Fruit fly (Drosophila melanogaster) Kc167 (cell line): ENCODE measurements around the gene CG9932.

Experiments
- Myc ChIP-seq: fragments of >200 bp; optimal IDR thresholded peaks from 2 replicates; lab custom pipeline; 2017; ENCODE audit warnings: missing external identifiers
- Sin3A ChIP-seq: fragments of >200 bp; optimal IDR thresholded peaks from 2 replicates; lab custom pipeline; 2018; ENCODE audit warnings: missing external identifiers
- h ChIP-seq: fragments of >200 bp; optimal IDR thresholded peaks from 3 replicates; lab custom pipeline; 2018; ENCODE audit warnings: missing external identifiers
- insv ChIP-seq: fragments of >200 bp; optimal IDR thresholded peaks from 3 replicates; lab custom pipeline; 2018; ENCODE audit warnings: missing external identifiers
- psq ChIP-seq: fragments of >200 bp; optimal IDR thresholded peaks from 2 replicates; lab custom pipeline; 2017; ENCODE audit warnings: missing external identifiers
- ttk ChIP-seq: sonication (Bioruptor generic); optimal IDR thresholded peaks from 2 replicates; lab custom pipeline; 2017; ENCODE audit warnings: missing external identifiers

The CG9932 gene

dm6 chr2L:13060037-13060537 lies at the start of gene CG9932:
CG9932 (minus strand) TSS chr2L:13060140.
- TF ChIP-seq psq (lab: Kevin White, UChicago) (no peak), insv (peak; percentile 80)

- TF ChIP-seq Myc (lab: Kevin White, UChicago) (no peak), ttk (no peak), h (lab: Kevin White, UChicago) (no peak), insv (no peak), Sin3A (no peak), psq (lab: Kevin White, UChicago) (no peak)
Measured at dm6 chr2L:13106507-13106906, 46.6 kb upstream of the CG9932 start, which contains the start of gene Ttc30. Ttc30 (plus strand) TSS chr2L:13106807.

dm6 chr2L:13104800-13105199 lies 44.9 kb upstream of the CG9932 start:
- no peak for TF ChIP-seq h (lab: Kevin White, UChicago)
- no peak for TF ChIP-seq psq (lab: Kevin White, UChicago)
- no peak for TF ChIP-seq insv
- TF ChIP-seq Sin3A: no peak
- no peak for TF ChIP-seq Myc (lab: Kevin White, UChicago)
- no peak for TF ChIP-seq ttk

- no peak for TF ChIP-seq psq (lab: Kevin White, UChicago)
- no peak for TF ChIP-seq h (lab: Kevin White, UChicago)
- TF ChIP-seq ttk: no peak
- TF ChIP-seq Sin3A: no peak
- no peak for TF ChIP-seq Myc (lab: Kevin White, UChicago)
- no peak for TF ChIP-seq insv
Measured at dm6 chr2L:13101477-13101876, 41.5 kb upstream of the CG9932 start.

dm6 chr2L:13098301-13098700 lies 38.4 kb upstream of the CG9932 start:
- no peak for TF ChIP-seq h (lab: Kevin White, UChicago)
- TF ChIP-seq ttk: no peak
- no peak for TF ChIP-seq Myc (lab: Kevin White, UChicago)

dm6 chr2L:13097200-13097599 lies 37.3 kb upstream of the CG9932 start:
- TF ChIP-seq h (lab: Kevin White, UChicago): no peak
- TF ChIP-seq ttk: no peak
- TF ChIP-seq Sin3A: no peak
- no peak for TF ChIP-seq insv
- TF ChIP-seq Myc (lab: Kevin White, UChicago): no peak
- no peak for TF ChIP-seq psq (lab: Kevin White, UChicago)

dm6 chr2L:13095805-13096204 lies 35.9 kb upstream of the CG9932 start:
- TF ChIP-seq h (lab: Kevin White, UChicago) (no peak), Sin3A (no peak), insv (no peak), psq (lab: Kevin White, UChicago) (no peak), ttk (no peak), Myc (lab: Kevin White, UChicago) (no peak)

dm6 chr2L:13088550-13088949 lies 28.6 kb upstream of the CG9932 start:
- TF ChIP-seq Myc (lab: Kevin White, UChicago): no peak
- TF ChIP-seq h (lab: Kevin White, UChicago): no peak
- no peak for TF ChIP-seq ttk
- TF ChIP-seq insv: no peak
- no peak for TF ChIP-seq psq (lab: Kevin White, UChicago)
- no peak for TF ChIP-seq Sin3A

dm6 chr2L:13086712-13087111 lies 26.8 kb upstream of the CG9932 start:
- TF ChIP-seq ttk: no peak

dm6 chr2L:13083423-13084079 lies 23.6 kb upstream of the CG9932 start:
- no peak for TF ChIP-seq Sin3A

dm6 chr2L:13082177-13082576 lies 22.2 kb upstream of the CG9932 start:
- TF ChIP-seq Myc (lab: Kevin White, UChicago) (no peak), h (lab: Kevin White, UChicago) (no peak), insv (no peak), Sin3A (no peak), psq (lab: Kevin White, UChicago) (no peak), ttk (no peak)

- TF ChIP-seq insv (no peak), Sin3A (no peak), psq (lab: Kevin White, UChicago) (no peak), ttk (no peak), Myc (lab: Kevin White, UChicago) (no peak), h (lab: Kevin White, UChicago) (no peak)
Measured at dm6 chr2L:13079483-13079882, 19.5 kb upstream of the CG9932 start.

dm6 chr2L:13074383-13074782 lies 14.4 kb upstream of the CG9932 start:
- no peak for TF ChIP-seq Myc (lab: Kevin White, UChicago)
- TF ChIP-seq h (lab: Kevin White, UChicago): no peak
- TF ChIP-seq psq (lab: Kevin White, UChicago): no peak
- no peak for TF ChIP-seq Sin3A
- TF ChIP-seq insv: no peak
- no peak for TF ChIP-seq ttk

- no peak for TF ChIP-seq psq (lab: Kevin White, UChicago)
- TF ChIP-seq Myc (lab: Kevin White, UChicago): no peak
- no peak for TF ChIP-seq Sin3A
- no peak for TF ChIP-seq h (lab: Kevin White, UChicago)
- TF ChIP-seq insv: no peak
Measured at dm6 chr2L:13073797-13074196, 13.9 kb upstream of the CG9932 start.
